Worm (Caenorhabditis elegans) whole organism, L4 larva: Measurements from ENCODE around the gene cyp-25A2.

Source experiments
- Y105C5A.15 ChIP-seq: fragments of 200-800 bp; sonication (Bioruptor generic); IDR thresholded peaks from 2 replicates; pipeline ENCODE4 v1.3.6; 2022; ENCODE audit warnings: missing genetic modification characterization, missing compliant biosample characterization
- ceh-20 ChIP-seq: fragments of 200-800 bp; sonication (Bioruptor generic); IDR thresholded peaks from 2 replicates; pipeline ENCODE4 v1.3.6; 2022; ENCODE audit warnings: missing genetic modification reagents, missing genetic modification characterization, missing compliant biosample characterization
- ceh-82 ChIP-seq: sonication (generic microtip); optimal IDR thresholded peaks from 2 replicates; lab custom pipeline; 2017; ENCODE audit warnings: missing biosample characterization, missing genetic modification characterization
- egl-43 ChIP-seq: fragments of 200-800 bp; sonication (Bioruptor generic); IDR thresholded peaks from 2 replicates; pipeline ENCODE4 v1.3.6; 2022; ENCODE audit warnings: missing genetic modification reagents, missing genetic modification characterization, missing compliant biosample characterization
- fkh-10 ChIP-seq: fragments of 150-350 bp; optimal IDR thresholded peaks from 2 replicates; lab custom pipeline; 2014; ENCODE audit warnings: missing biosample characterization, missing genetic modification reagents, missing genetic modification characterization
- hmg-1.1 ChIP-seq: fragments of 200-800 bp; sonication (Bioruptor generic); IDR thresholded peaks from 2 replicates; pipeline ENCODE4 v1.3.6; 2022; ENCODE audit warnings: missing genetic modification reagents, missing genetic modification characterization, missing compliant biosample characterization
- mep-1 ChIP-seq: fragments of 150-350 bp; sonication (generic microtip); optimal IDR thresholded peaks from 3 replicates; lab custom pipeline; 2014; ENCODE audit warnings: missing biosample characterization, missing genetic modification characterization
- nhr-25 ChIP-seq: sonication (generic microtip); optimal IDR thresholded peaks from 2 replicates; lab custom pipeline; 2017; ENCODE audit warnings: missing genetic modification characterization, mild to moderate bottlenecking, missing compliant biosample characterization, antibody characterized with exemption, moderate library complexity, borderline replicate concordance; ENCODE audit not compliant: insufficient read depth
- rbr-2 ChIP-seq: sonication (generic microtip); optimal IDR thresholded peaks from 2 replicates; lab custom pipeline; 2016; ENCODE audit warnings: missing genotype, missing genetic modification characterization, missing compliant biosample characterization
- unc-39 ChIP-seq: sonication (generic microtip); optimal IDR thresholded peaks from 2 replicates; lab custom pipeline; 2017; ENCODE audit warnings: missing biosample characterization, missing genetic modification characterization
- ztf-11 ChIP-seq: fragments of 150-350 bp; optimal IDR thresholded peaks from 2 replicates; lab custom pipeline; 2014; ENCODE audit warnings: missing biosample characterization, missing genetic modification characterization

- TF ChIP-seq unc-39 (tag; lab: Kevin White, UChicago) (no peak), fkh-10 (GFP tag; lab: Kevin White, UChicago) (no peak), rbr-2 (tag; lab: Kevin White, UChicago) (no peak), egl-43 (no peak), mep-1 (tag; lab: Kevin White, UChicago) (no peak), Y105C5A.15 (GFP tag; lab: Robert Waterston, UW) (no peak), hmg-1.1 (GFP tag; lab: Robert Waterston, UW) (no peak), nhr-25 (tag; lab: Kevin White, UChicago) (no peak), ztf-11 (no peak), ceh-82 (no peak), ceh-20 (no peak)
These were observed 38.0 kb downstream of the cyp-25A2 start for ce11 chrIII:3872978-3873377.
